Worm (Caenorhabditis elegans) whole organism, mixed stage, embryonic: Measurements from ENCODE around the gene Y32G9A.12.

Experiments used
- bed-3 ChIP-seq: fragments of 200-800 bp; sonication (Bioruptor generic); optimal IDR thresholded peaks from 3 replicates; lab custom pipeline; 2018; ENCODE audit warnings: mild to moderate bottlenecking, missing genetic modification characterization, moderate library complexity, missing compliant biosample characterization
- lsy-2 ChIP-seq: fragments of 150-350 bp; optimal IDR thresholded peaks from 2 replicates; lab custom pipeline; 2014; ENCODE audit warnings: missing biosample characterization, missing genetic modification characterization
- mls-2 ChIP-seq: sonication (generic microtip); optimal IDR thresholded peaks from 2 replicates; lab custom pipeline; 2016; ENCODE audit warnings: mild to moderate bottlenecking, missing genetic modification characterization, moderate library complexity, missing compliant biosample characterization
- nhr-12 ChIP-seq: fragments of 150-350 bp; optimal IDR thresholded peaks from 2 replicates; lab custom pipeline; 2014; ENCODE audit warnings: missing biosample characterization, missing genetic modification characterization
- unc-62 ChIP-seq: fragments of 150-350 bp; optimal IDR thresholded peaks from 2 replicates; lab custom pipeline; 2014; ENCODE audit warnings: missing biosample characterization, missing genetic modification reagents, missing genetic modification characterization
- ztf-11 ChIP-seq: fragments of 150-350 bp; optimal IDR thresholded peaks from 2 replicates; lab custom pipeline; 2014; ENCODE audit warnings: missing biosample characterization, missing genetic modification characterization

ce11 chrV:1870515-1870940 is 49.5 kb downstream of the Y32G9A.12 start:
- TF ChIP-seq unc-62 (GFP tag; lab: Kevin White, UChicago) (no peak), lsy-2 (tag; lab: Kevin White, UChicago) (no peak), nhr-12 (tag; lab: Kevin White, UChicago) (no peak), mls-2 (tag; lab: Kevin White, UChicago) (no peak), ztf-11 (tag; lab: Kevin White, UChicago) (no peak), bed-3 (no peak)
